Fruit fly (Drosophila melanogaster) whole organism, embryonic: Measurements from ENCODE around the gene Fitm.

ENCODE experiments used
- Abd-B ChIP-seq: fragments of 200-800 bp; sonication (Bioruptor generic); optimal IDR thresholded peaks from 2 replicates; lab custom pipeline; 2018; ENCODE audit warnings: missing biosample characterization, mild to moderate bottlenecking, missing genetic modification characterization, moderate library complexity
- Atf-2 ChIP-seq: fragments of 200-800 bp; sonication (Bioruptor generic); optimal IDR thresholded peaks from 2 replicates; lab custom pipeline; 2016; ENCODE audit warnings: missing biosample characterization, missing genetic modification characterization
- B-H1 ChIP-seq: fragments of 200-800 bp; sonication (Bioruptor generic); IDR thresholded peaks from 3 replicates; pipeline ENCODE4 v1.3.6; 2022; ENCODE audit warnings: missing biosample characterization, missing genetic modification characterization
- CG10209 ChIP-seq: fragments of 200-800 bp; sonication (Bioruptor generic); optimal IDR thresholded peaks from 3 replicates; lab custom pipeline; 2017; ENCODE audit warnings: missing biosample characterization, mild to moderate bottlenecking, missing genetic modification characterization, missing genetic modification reagents
- CG10366 ChIP-seq: fragments of 200-800 bp; sonication (Bioruptor generic); IDR thresholded peaks from 2 replicates; pipeline ENCODE4 v1.3.6; 2022; ENCODE audit warnings: missing biosample characterization, missing genetic modification characterization
- CG10565 ChIP-seq: fragments of 200-800 bp; sonication (Bioruptor generic); optimal IDR thresholded peaks from 3 replicates; lab custom pipeline; 2016; ENCODE audit warnings: missing biosample characterization, mild to moderate bottlenecking, missing genetic modification characterization
- CG17385 ChIP-seq: fragments of 200-800 bp; sonication (Bioruptor generic); optimal IDR thresholded peaks from 3 replicates; lab custom pipeline; 2018; ENCODE audit warnings: missing biosample characterization, mild to moderate bottlenecking, missing genetic modification characterization
- CG18011 ChIP-seq: fragments of 200-800 bp; sonication (Bioruptor generic); optimal IDR thresholded peaks from 2 replicates; lab custom pipeline; 2017; ENCODE audit warnings: missing biosample characterization, missing genetic modification characterization, mild to moderate bottlenecking, moderate library complexity, missing genotype
- CG18764 ChIP-seq: fragments of 200-800 bp; sonication (Bioruptor generic); optimal IDR thresholded peaks from 3 replicates; lab custom pipeline; 2016; ENCODE audit warnings: missing biosample characterization, missing genetic modification characterization
- CG30403 ChIP-seq: fragments of 200-800 bp; sonication (Bioruptor generic); optimal IDR thresholded peaks from 3 replicates; lab custom pipeline; 2016; ENCODE audit warnings: missing biosample characterization, missing genetic modification characterization
- CG31224 ChIP-seq: fragments of 200-800 bp; sonication (Bioruptor generic); IDR thresholded peaks from 2 replicates; pipeline ENCODE4 v1.3.6; 2022; ENCODE audit warnings: missing biosample characterization, missing genetic modification characterization
- CG31388 ChIP-seq: fragments of 200-800 bp; sonication (Bioruptor generic); optimal IDR thresholded peaks from 2 replicates; lab custom pipeline; 2016; ENCODE audit warnings: missing biosample characterization, missing genetic modification characterization
- CG32767 ChIP-seq: fragments of 200-800 bp; sonication (Bioruptor generic); IDR thresholded peaks from 2 replicates; pipeline ENCODE4 v1.3.6; 2022; ENCODE audit warnings: missing biosample characterization, missing genetic modification characterization
- CG3838 ChIP-seq: fragments of 200-800 bp; sonication (Bioruptor generic); optimal IDR thresholded peaks from 3 replicates; lab custom pipeline; 2016; ENCODE audit warnings: missing biosample characterization, missing genetic modification characterization
- CG3995 ChIP-seq: fragments of 200-800 bp; sonication (Bioruptor generic); optimal IDR thresholded peaks from 3 replicates; lab custom pipeline; 2016; ENCODE audit warnings: missing biosample characterization, missing genetic modification characterization
- CG4730 ChIP-seq: fragments of 200-800 bp; sonication (Bioruptor generic); IDR thresholded peaks from 2 replicates; pipeline ENCODE4 v1.3.6; 2022; ENCODE audit warnings: missing biosample characterization, missing genetic modification characterization
- CG5953 ChIP-seq: fragments of 200-800 bp; sonication (Bioruptor generic); IDR thresholded peaks from 2 replicates; pipeline ENCODE4 v1.3.6; 2022; ENCODE audit warnings: missing biosample characterization, missing genetic modification characterization
- CG6654 ChIP-seq: fragments of 200-800 bp; sonication (Bioruptor generic); optimal IDR thresholded peaks from 2 replicates; lab custom pipeline; 2017; ENCODE audit warnings: missing biosample characterization, mild to moderate bottlenecking, missing genetic modification characterization
- CG7963 ChIP-seq: fragments of 200-800 bp; sonication (Bioruptor generic); IDR thresholded peaks from 3 replicates; pipeline ENCODE4 v1.3.6; 2022; ENCODE audit warnings: missing biosample characterization, missing genetic modification characterization; ENCODE audit not compliant: partially characterized antibody
- CG9437 ChIP-seq: fragments of 200-800 bp; sonication (Bioruptor generic); optimal IDR thresholded peaks from 2 replicates; lab custom pipeline; 2018; ENCODE audit warnings: missing biosample characterization, mild to moderate bottlenecking, missing genetic modification characterization
- D ChIP-seq, 2 experiments: fragments of 200-800 bp in 1 of 2; fragments of >200 bp in 1 of 2; sonication (Bioruptor generic) in 1 of 2; optimal IDR thresholded peaks; 2 replicates in 1 of 2; 3 replicates in 1 of 2; lab custom pipeline; 2017; ENCODE audit warnings: mild to moderate bottlenecking in 1 of 2, missing biosample characterization in 1 of 2, missing genetic modification characterization in 1 of 2, missing genetic modification reagents in 1 of 2
- D19B ChIP-seq: fragments of 200-800 bp; sonication (Bioruptor generic); optimal IDR thresholded peaks from 2 replicates; lab custom pipeline; 2017; ENCODE audit warnings: missing biosample characterization, mild to moderate bottlenecking, missing genetic modification characterization
- Doc3 ChIP-seq: fragments of 200-800 bp; sonication (Bioruptor generic); IDR thresholded peaks from 3 replicates; pipeline ENCODE4 v1.3.6; 2022; ENCODE audit warnings: missing biosample characterization, missing genetic modification characterization; ENCODE audit not compliant: partially characterized antibody
- GATAe ChIP-seq: fragments of 200-800 bp; sonication (Bioruptor generic); conservative IDR thresholded peaks from 2 replicates; pipeline ENCODE4 v1.3.6; 2022; ENCODE audit warnings: missing biosample characterization, missing genetic modification characterization
- HHEX ChIP-seq: fragments of 200-800 bp; sonication (Bioruptor generic); optimal IDR thresholded peaks from 3 replicates; lab custom pipeline; 2017; ENCODE audit warnings: missing biosample characterization, mild to moderate bottlenecking, missing genetic modification characterization, missing genetic modification reagents
- Hmx ChIP-seq: fragments of 200-800 bp; sonication (Bioruptor generic); optimal IDR thresholded peaks from 2 replicates; lab custom pipeline; 2016; ENCODE audit warnings: missing biosample characterization, missing genetic modification characterization
- Hsf ChIP-seq: fragments of 200-800 bp; sonication (Bioruptor generic); optimal IDR thresholded peaks from 3 replicates; lab custom pipeline; 2016; ENCODE audit warnings: missing biosample characterization, missing genetic modification characterization
- Med ChIP-seq: fragments of 200-800 bp; sonication (Bioruptor generic); peaks from one replicate; lab custom pipeline; 2016; ENCODE audit warnings: missing biosample characterization, missing genetic modification characterization, mild to moderate bottlenecking, inconsistent platforms, moderate library complexity
- Optix ChIP-seq: fragments of 200-800 bp; sonication (Bioruptor generic); IDR thresholded peaks from 3 replicates; pipeline ENCODE4 v1.3.6; 2022; ENCODE audit warnings: missing biosample characterization, missing genetic modification characterization
- Pdp1 ChIP-seq, 2 experiments: fragments of 200-800 bp; sonication (Bioruptor generic); optimal IDR thresholded peaks; 3 replicates each; lab custom pipeline; 2016; ENCODE audit warnings: missing biosample characterization in 2 of 2, missing genetic modification characterization in 2 of 2, mild to moderate bottlenecking in 1 of 2, moderate library complexity in 1 of 2
- ab ChIP-seq: fragments of 200-800 bp; sonication (Bioruptor generic); optimal IDR thresholded peaks from 2 replicates; lab custom pipeline; 2016; ENCODE audit warnings: missing biosample characterization, missing genetic modification characterization
- al ChIP-seq: fragments of 200-800 bp; sonication (Bioruptor generic); IDR thresholded peaks from 2 replicates; pipeline ENCODE4 v1.3.6; 2022; ENCODE audit warnings: missing biosample characterization, missing genetic modification characterization
- ap ChIP-seq: fragments of 200-800 bp; sonication (Bioruptor generic); IDR thresholded peaks from 2 replicates; pipeline ENCODE4 v1.3.6; 2022; ENCODE audit warnings: missing biosample characterization, missing genetic modification characterization
- cwo ChIP-seq: fragments of 200-800 bp; sonication (Bioruptor generic); optimal IDR thresholded peaks from 3 replicates; lab custom pipeline; 2017; ENCODE audit warnings: missing biosample characterization, missing genetic modification characterization, mild to moderate bottlenecking, moderate library complexity, missing genetic modification reagents
- esg ChIP-seq: fragments of 200-800 bp; sonication (Bioruptor generic); conservative IDR thresholded peaks from 2 replicates; pipeline ENCODE4 v1.3.6; 2022; ENCODE audit warnings: missing biosample characterization, missing genetic modification characterization
- exex ChIP-seq: fragments of 200-800 bp; sonication (Bioruptor generic); optimal IDR thresholded peaks from 4 replicates; lab custom pipeline; 2018; ENCODE audit warnings: missing biosample characterization, mild to moderate bottlenecking, missing genetic modification characterization, moderate library complexity
- gcm ChIP-seq: fragments of 200-800 bp; sonication (Bioruptor generic); optimal IDR thresholded peaks from 2 replicates; lab custom pipeline; 2019; ENCODE audit warnings: missing biosample characterization, mild to moderate bottlenecking, missing genetic modification characterization, moderate library complexity
- gcm2 ChIP-seq: fragments of 200-800 bp; sonication (Bioruptor generic); optimal IDR thresholded peaks from 2 replicates; lab custom pipeline; 2016; ENCODE audit warnings: missing biosample characterization, missing genetic modification characterization
- gsb ChIP-seq: fragments of 200-800 bp; sonication (Bioruptor generic); IDR thresholded peaks from 2 replicates; pipeline ENCODE4 v1.3.6; 2022; ENCODE audit warnings: missing biosample characterization, missing genetic modification characterization
- jumu ChIP-seq: fragments of 200-800 bp; sonication (Bioruptor generic); optimal IDR thresholded peaks from 3 replicates; lab custom pipeline; 2016; ENCODE audit warnings: missing biosample characterization, missing genetic modification characterization
- kni ChIP-seq: fragments of 200-800 bp; sonication (Bioruptor generic); optimal IDR thresholded peaks from 3 replicates; lab custom pipeline; 2017; ENCODE audit warnings: mild to moderate bottlenecking, missing biosample characterization, missing genetic modification reagents, missing genetic modification characterization
- mirr ChIP-seq: fragments of 200-800 bp; sonication (Bioruptor generic); optimal IDR thresholded peaks from 3 replicates; lab custom pipeline; 2018; ENCODE audit warnings: missing biosample characterization, mild to moderate bottlenecking, missing genetic modification characterization
- pb ChIP-seq: fragments of 200-800 bp; sonication (Bioruptor generic); optimal IDR thresholded peaks from 3 replicates; lab custom pipeline; 2016; ENCODE audit warnings: missing biosample characterization, missing genetic modification characterization
- pita ChIP-seq: fragments of 200-800 bp; sonication (Bioruptor generic); optimal IDR thresholded peaks from 2 replicates; lab custom pipeline; 2017; ENCODE audit warnings: missing biosample characterization, mild to moderate bottlenecking, missing genetic modification characterization
- pnt ChIP-seq: fragments of 200-800 bp; sonication (Bioruptor generic); optimal IDR thresholded peaks from 3 replicates; lab custom pipeline; 2016; ENCODE audit warnings: missing biosample characterization, missing genetic modification characterization
- ssp ChIP-seq: fragments of 200-800 bp; sonication (Bioruptor generic); IDR thresholded peaks from 2 replicates; pipeline ENCODE4 v1.3.6; 2022; ENCODE audit warnings: missing biosample characterization, missing genetic modification characterization
- tx ChIP-seq: fragments of 200-800 bp; sonication (Bioruptor generic); optimal IDR thresholded peaks from 2 replicates; lab custom pipeline; 2016; ENCODE audit warnings: missing biosample characterization, missing genetic modification characterization
- wor ChIP-seq: fragments of 200-800 bp; sonication (Bioruptor generic); IDR thresholded peaks from 2 replicates; pipeline ENCODE4 v1.3.6; 2022; ENCODE audit warnings: missing biosample characterization, missing genetic modification characterization
- zen ChIP-seq: fragments of 200-800 bp; sonication (Bioruptor generic); optimal IDR thresholded peaks from 3 replicates; lab custom pipeline; 2018; ENCODE audit warnings: missing biosample characterization, mild to moderate bottlenecking, missing genetic modification characterization, moderate library complexity

The Fitm gene

DNA sequence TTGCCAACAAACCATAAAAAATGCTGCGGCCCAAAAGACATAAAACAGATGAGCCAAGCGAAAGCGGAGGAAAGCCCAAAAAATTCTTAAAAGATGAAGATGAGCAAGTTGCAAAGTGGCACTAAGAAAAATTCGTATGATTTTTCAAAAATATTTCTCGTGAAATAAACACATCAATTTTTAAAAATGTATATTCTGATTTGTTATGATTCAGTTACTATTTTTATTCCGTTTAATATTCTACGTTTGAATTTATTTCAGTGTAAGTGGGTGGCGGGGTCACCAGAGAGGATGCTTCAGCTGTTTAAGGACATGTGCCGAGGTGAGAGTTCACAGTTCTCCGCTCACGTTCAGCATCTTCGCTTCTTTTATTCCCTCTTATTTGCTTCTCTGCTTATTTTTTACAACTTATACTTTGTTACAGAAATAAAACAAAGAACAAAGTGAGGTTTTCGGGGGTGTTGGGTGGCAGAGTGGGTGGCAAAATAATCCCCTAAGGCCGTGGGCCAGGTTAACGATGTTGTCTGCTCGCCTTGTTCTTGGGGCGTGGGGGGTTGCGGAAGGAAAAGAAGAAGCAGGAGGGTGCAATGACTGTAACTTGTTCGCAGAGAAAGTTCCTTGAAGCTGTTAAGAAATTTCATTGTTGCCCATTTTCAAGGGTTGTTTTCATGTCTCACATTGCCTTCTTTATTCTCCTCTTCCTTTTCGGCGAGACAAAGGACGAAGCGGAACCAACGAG, 36.6 kb upstream of the Fitm start (continued):
- TF ChIP-seq kni (GFP tag; lab: Kevin White, UChicago) (no peak), gcm (no peak), Optix (GFP tag; lab: Robert Waterston, UW) (no peak), Hmx (GFP tag; lab: Kevin White, UChicago) (no peak), exex (tag; lab: Kevin White, UChicago) (no peak), gcm2 (no peak), Pdp1 (GFP tag; optimal IDR thresholded peaks at IDR 0.05; lab: Kevin White, UChicago) (no peak), HHEX (GFP tag; lab: Kevin White, UChicago) (peak; percentile 26), jumu (peak; percentile 20), CG17385 (GFP tag; lab: Kevin White, UChicago) (peak; percentile 33), Hsf (GFP tag; lab: Kevin White, UChicago) (no peak), wor (GFP tag; lab: Robert Waterston, UW) (0 out of 2 replicates have a peak, but pooled peaks have one; percentile 17), CG5953 (GFP tag; lab: Robert Waterston, UW) (no peak), ssp (GFP tag; lab: Robert Waterston, UW) (no peak), CG10209 (no peak), gsb (GFP tag; lab: Robert Waterston, UW) (no peak), Doc3 (GFP tag; lab: Robert Waterston, UW) (no peak), al (no peak), ap (GFP tag; lab: Robert Waterston, UW) (no peak), B-H1 (peak; percentile 48; the same call in 2 of the 3 replicates), Atf-2 (GFP tag; lab: Kevin White, UChicago) (no peak), CG10366 (peak; percentile 26; the same call in 1 of the 2 replicates), CG32767 (no peak), Med (GFP tag; lab: Kevin White, UChicago) (peak; percentile 86), D19B (GFP tag; lab: Kevin White, UChicago) (no peak), mirr (GFP tag; lab: Kevin White, UChicago) (no peak), GATAe (no peak), CG9437 (GFP tag; lab: Kevin White, UChicago) (no peak), CG4730 (no peak), CG3838 (GFP tag; lab: Kevin White, UChicago) (no peak), CG3995 (GFP tag; lab: Kevin White, UChicago) (no peak), ab (no peak), CG31388 (no peak), CG6654 (GFP tag; lab: Kevin White, UChicago) (no peak), pb (GFP tag; lab: Kevin White, UChicago) (peak; percentile 24), CG18764 (GFP tag; lab: Kevin White, UChicago) (no peak), zen (no peak), CG18011 (GFP tag; lab: Kevin White, UChicago) (no peak), esg (GFP tag; lab: Robert Waterston, UW) (no peak; the same call in 1 of the 2 replicates), CG10565 (GFP tag; lab: Kevin White, UChicago) (no peak), tx (GFP tag; lab: Kevin White, UChicago) (no peak), CG30403 (GFP tag; lab: Kevin White, UChicago) (peak; percentile 36), cwo (GFP tag; lab: Kevin White, UChicago) (peak; percentile 62), pnt (GFP tag; lab: Kevin White, UChicago) (no peak), CG31224 (GFP tag; lab: Robert Waterston, UW) (no peak), pita (GFP tag; lab: Kevin White, UChicago) (no peak), Abd-B (GFP tag; lab: Kevin White, UChicago) (no peak), CG7963 (GFP tag; lab: Robert Waterston, UW) (no peak), D (optimal IDR thresholded peaks at IDR 0.05; lab: Kevin White, UChicago) (no peak), D (GFP tag; optimal IDR thresholded peaks at IDR 0.05; lab: Kevin White, UChicago) (no peak)
